Worm (Caenorhabditis elegans) whole organism, L2 larva: ENCODE results near the gene str-208.

Source experiments
- C34F6.9 ChIP-seq: fragments of 150-350 bp; optimal IDR thresholded peaks from 2 replicates; lab custom pipeline; 2014; ENCODE audit warnings: missing biosample characterization, missing genetic modification characterization
- R02D3.7 ChIP-seq: fragments of 150-350 bp; optimal IDR thresholded peaks from 2 replicates; lab custom pipeline; 2014; ENCODE audit warnings: missing biosample characterization, missing genetic modification characterization
- Y55F3AM.14 ChIP-seq: fragments of 200-800 bp; sonication (Bioruptor generic); optimal IDR thresholded peaks from 2 replicates; lab custom pipeline; 2018; ENCODE audit warnings: mild to moderate bottlenecking, missing genetic modification characterization, missing compliant biosample characterization
- ZK546.5 ChIP-seq: sonication (generic microtip); optimal IDR thresholded peaks from 2 replicates; lab custom pipeline; 2017; ENCODE audit warnings: missing biosample characterization, missing genetic modification characterization
- alr-1 ChIP-seq: fragments of 150-350 bp; optimal IDR thresholded peaks from 2 replicates; lab custom pipeline; 2014; ENCODE audit warnings: missing biosample characterization, missing genetic modification characterization
- aly-2 ChIP-seq: fragments of 150-350 bp; optimal IDR thresholded peaks from 2 replicates; lab custom pipeline; 2014; ENCODE audit warnings: missing biosample characterization, missing genetic modification characterization
- ama-1 ChIP-seq: fragments of 150-350 bp; optimal IDR thresholded peaks from 2 replicates; lab custom pipeline; 2018; ENCODE audit warnings: inconsistent platforms
- blmp-1 ChIP-seq: sonication (generic microtip); optimal IDR thresholded peaks from 2 replicates; lab custom pipeline; 2017; ENCODE audit warnings: missing genetic modification characterization, mild to moderate bottlenecking, missing compliant biosample characterization, antibody characterized with exemption, moderate library complexity; ENCODE audit not compliant: insufficient read depth
- ceh-16 ChIP-seq: fragments of 150-350 bp; optimal IDR thresholded peaks from 2 replicates; lab custom pipeline; 2014; ENCODE audit warnings: missing biosample characterization, missing genetic modification characterization
- crh-2 ChIP-seq: sonication (generic microtip); optimal IDR thresholded peaks from 2 replicates; lab custom pipeline; 2017; ENCODE audit warnings: missing biosample characterization, missing genetic modification characterization
- egl-27 ChIP-seq: sonication (generic microtip); optimal IDR thresholded peaks from 3 replicates; lab custom pipeline; 2017; ENCODE audit warnings: missing biosample characterization, missing genetic modification reagents, missing genetic modification characterization
- elt-1 ChIP-seq: fragments of 150-350 bp; optimal IDR thresholded peaks from 2 replicates; lab custom pipeline; 2014; ENCODE audit warnings: missing biosample characterization, missing genetic modification characterization
- elt-3 ChIP-seq: sonication (generic microtip); optimal IDR thresholded peaks from 2 replicates; lab custom pipeline; 2017; ENCODE audit warnings: missing biosample characterization, missing genetic modification characterization
- fos-1 ChIP-seq: fragments of 150-350 bp; optimal IDR thresholded peaks from 2 replicates; lab custom pipeline; 2014; ENCODE audit warnings: missing biosample characterization, missing genetic modification characterization
- gmeb-1 ChIP-seq: fragments of 150-350 bp; optimal IDR thresholded peaks from 2 replicates; lab custom pipeline; 2014; ENCODE audit warnings: missing biosample characterization, missing genetic modification characterization
- lin-11 ChIP-seq: fragments of 150-350 bp; sonication (generic microtip); optimal IDR thresholded peaks from 2 replicates; lab custom pipeline; 2014; ENCODE audit warnings: missing biosample characterization, missing genetic modification characterization, inconsistent platforms, mixed read lengths
- lin-13 ChIP-seq: fragments of 150-350 bp; optimal IDR thresholded peaks from 2 replicates; lab custom pipeline; 2014; ENCODE audit warnings: missing biosample characterization, missing genetic modification reagents, missing genetic modification characterization
- lin-39 ChIP-seq: fragments of 150-350 bp; optimal IDR thresholded peaks from 2 replicates; lab custom pipeline; 2014; ENCODE audit warnings: missing biosample characterization, missing genetic modification reagents, missing genetic modification characterization
- mab-5 ChIP-seq: fragments of 150-350 bp; optimal IDR thresholded peaks from 2 replicates; lab custom pipeline; 2014; ENCODE audit warnings: missing biosample characterization, missing genetic modification characterization
- mbf-1 ChIP-seq: sonication (generic microtip); optimal IDR thresholded peaks from 2 replicates; lab custom pipeline; 2017; ENCODE audit warnings: missing biosample characterization, missing genetic modification characterization
- nhr-10 ChIP-seq: sonication (generic microtip); optimal IDR thresholded peaks from 2 replicates; lab custom pipeline; 2017; ENCODE audit warnings: missing biosample characterization, missing genetic modification characterization
- nhr-11 ChIP-seq: fragments of 150-350 bp; optimal IDR thresholded peaks from 2 replicates; lab custom pipeline; 2014; ENCODE audit warnings: missing biosample characterization, missing genetic modification characterization
- nhr-12 ChIP-seq: fragments of 150-350 bp; optimal IDR thresholded peaks from 2 replicates; lab custom pipeline; 2014; ENCODE audit warnings: missing biosample characterization, missing genetic modification characterization
- nhr-21 ChIP-seq: fragments of 150-350 bp; optimal IDR thresholded peaks from 2 replicates; lab custom pipeline; 2014; ENCODE audit warnings: missing biosample characterization, missing genetic modification characterization
- nhr-23 ChIP-seq: fragments of 150-350 bp; optimal IDR thresholded peaks from 2 replicates; lab custom pipeline; 2014; ENCODE audit warnings: missing biosample characterization, missing genetic modification reagents, missing genetic modification characterization
- nhr-25 ChIP-seq: fragments of 150-350 bp; sonication (generic microtip); optimal IDR thresholded peaks from 3 replicates; lab custom pipeline; 2014; ENCODE audit warnings: missing biosample characterization, missing genetic modification characterization
- nhr-6 ChIP-seq: fragments of 150-350 bp; optimal IDR thresholded peaks from 2 replicates; lab custom pipeline; 2014; ENCODE audit warnings: missing biosample characterization, missing genetic modification characterization
- nhr-77 ChIP-seq: fragments of 150-350 bp; optimal IDR thresholded peaks from 2 replicates; lab custom pipeline; 2014; ENCODE audit warnings: missing biosample characterization, missing genetic modification characterization
- sem-4 ChIP-seq: fragments of 150-350 bp; optimal IDR thresholded peaks from 2 replicates; lab custom pipeline; 2014; ENCODE audit warnings: missing biosample characterization, missing genetic modification reagents, missing genetic modification characterization
- skn-1 ChIP-seq: sonication (generic microtip); optimal IDR thresholded peaks from 2 replicates; lab custom pipeline; 2017; ENCODE audit warnings: missing biosample characterization, missing genetic modification characterization
- snpc-4 ChIP-seq: fragments of 150-350 bp; optimal IDR thresholded peaks from 2 replicates; lab custom pipeline; 2014; ENCODE audit warnings: missing biosample characterization, missing genetic modification characterization
- unc-55 ChIP-seq: fragments of 150-350 bp; sonication (generic microtip); optimal IDR thresholded peaks from 3 replicates; lab custom pipeline; 2014; ENCODE audit warnings: missing biosample characterization, missing genetic modification reagents, missing genetic modification characterization
- unc-62 ChIP-seq: fragments of 150-350 bp; optimal IDR thresholded peaks from 2 replicates; lab custom pipeline; 2014; ENCODE audit warnings: missing biosample characterization, missing genetic modification reagents, missing genetic modification characterization
- ztf-1 ChIP-seq: fragments of 200-800 bp; sonication (Bioruptor generic); conservative IDR thresholded peaks from 2 replicates; pipeline ENCODE4 v1.3.6; 2022; ENCODE audit warnings: missing genetic modification characterization, missing compliant biosample characterization
- ztf-11 ChIP-seq: sonication (generic microtip); optimal IDR thresholded peaks from 2 replicates; lab custom pipeline; 2017; ENCODE audit warnings: missing biosample characterization, missing genetic modification characterization
- ztf-4 ChIP-seq: fragments of 150-350 bp; optimal IDR thresholded peaks from 2 replicates; lab custom pipeline; 2014; ENCODE audit warnings: missing biosample characterization, missing genetic modification characterization

Gene str-208

DNA sequence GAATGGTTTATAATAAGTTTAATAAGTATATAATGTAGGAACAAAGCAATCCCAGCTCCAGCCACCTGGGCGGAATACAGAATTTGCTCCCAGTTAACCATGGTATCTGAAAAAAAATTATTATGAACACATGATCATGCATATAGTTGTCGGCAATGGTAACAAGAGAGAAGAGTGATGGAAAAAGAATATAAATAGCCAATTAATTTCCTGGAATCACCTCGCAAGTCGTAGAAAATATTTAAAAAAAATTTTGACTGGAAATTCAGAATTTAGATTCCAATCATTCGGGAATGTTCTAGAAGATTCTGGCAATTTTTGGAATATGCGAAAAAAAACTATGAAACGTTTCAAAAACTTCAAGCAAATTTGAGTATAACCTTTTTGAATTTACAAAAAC lies 12.4 kb upstream of the str-208 start, which contains the start of gene str-211:
Gene str-211 (minus strand): TSS at position 101 of the 400 bp plus-strand sequence.
- TF ChIP-seq unc-62 (GFP tag; lab: Kevin White, UChicago) = no peak
- no peak for TF ChIP-seq ZK546.5
- no peak for TF ChIP-seq nhr-12
- no peak for TF ChIP-seq ztf-1
- TF ChIP-seq gmeb-1 = no peak
- no peak for TF ChIP-seq nhr-23 (tag; lab: Kevin White, UChicago)
- no peak for TF ChIP-seq lin-13 (GFP tag; lab: Kevin White, UChicago)
- no peak for TF ChIP-seq aly-2
- no peak for TF ChIP-seq crh-2 (tag; lab: Kevin White, UChicago)
- TF ChIP-seq R02D3.7 (tag; lab: Kevin White, UChicago) = no peak
- TF ChIP-seq nhr-77 = no peak
- no peak for TF ChIP-seq mbf-1
- TF ChIP-seq sem-4 (tag; lab: Kevin White, UChicago) = no peak
- no peak for TF ChIP-seq mab-5 (tag; lab: Kevin White, UChicago)
- TF ChIP-seq C34F6.9 (tag; lab: Kevin White, UChicago) = no peak
- no peak for TF ChIP-seq nhr-25 (tag; lab: Kevin White, UChicago)
- TF ChIP-seq elt-1 (tag; lab: Kevin White, UChicago) = no peak
- TF ChIP-seq blmp-1 (tag; lab: Kevin White, UChicago) = no peak

DNA sequence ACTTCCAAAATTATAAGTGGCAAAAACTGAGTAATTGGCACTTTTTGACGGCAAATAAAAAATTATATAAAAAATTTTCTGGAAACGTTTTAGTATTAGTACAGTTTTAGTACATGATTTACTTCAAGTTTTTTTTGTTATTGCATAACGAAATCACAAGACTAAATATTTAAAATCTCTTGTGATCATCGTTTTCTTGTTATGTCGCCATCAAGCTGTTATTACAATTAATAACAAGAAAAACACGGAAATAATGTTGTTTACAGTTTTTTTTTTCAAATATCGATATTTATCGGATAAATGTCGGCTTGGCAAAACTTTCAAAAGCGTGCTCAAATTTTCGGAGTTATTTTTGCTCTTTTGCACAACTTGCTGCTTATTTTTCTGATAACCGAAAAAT lies 8.0 kb upstream of the str-208 start, which contains the start of gene str-209:
Gene str-209 (plus strand): TSS at position 301 of the 400 bp plus-strand sequence.
- TF ChIP-seq nhr-6 (tag; lab: Kevin White, UChicago) (no peak), ztf-4 (tag; lab: Kevin White, UChicago) (no peak), lin-11 (tag; lab: Kevin White, UChicago) (no peak), ama-1 (lab: Kevin White, UChicago) (no peak), ztf-11 (no peak), mab-5 (tag; lab: Kevin White, UChicago) (no peak), R02D3.7 (tag; lab: Kevin White, UChicago) (no peak), egl-27 (tag; lab: Kevin White, UChicago) (no peak), elt-3 (no peak), lin-39 (tag; lab: Kevin White, UChicago) (no peak), blmp-1 (tag; lab: Kevin White, UChicago) (no peak), fos-1 (no peak), gmeb-1 (no peak), sem-4 (tag; lab: Kevin White, UChicago) (no peak), skn-1 (tag; lab: Kevin White, UChicago) (no peak), nhr-10 (tag; lab: Kevin White, UChicago) (no peak)

DNA sequence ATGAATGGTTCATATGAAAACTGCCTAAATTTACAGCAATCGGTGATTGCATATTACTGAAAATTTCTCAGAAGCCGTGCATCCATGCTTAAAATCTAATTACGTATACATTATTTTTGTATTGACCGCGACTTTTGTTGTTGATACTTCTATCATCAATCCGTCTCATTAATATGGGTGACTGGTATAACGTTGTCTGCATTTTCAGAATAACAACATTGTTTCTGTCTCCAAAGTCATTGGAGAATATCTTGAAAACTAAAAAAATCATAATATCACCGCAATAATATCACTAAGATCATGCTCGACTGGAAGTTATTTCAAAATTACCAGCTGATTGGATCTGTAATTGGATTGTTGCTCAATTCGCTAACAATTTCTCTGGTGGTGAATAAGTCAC lies 5.2 kb upstream of the str-208 start, which contains the start of gene str-207:
Gene str-207 (plus strand): TSS at position 301 of the 400 bp plus-strand sequence.
- TF ChIP-seq mab-5 (tag; lab: Kevin White, UChicago) (no peak), gmeb-1 (no peak), ztf-1 (no peak), ztf-11 (no peak), ceh-16 (tag; lab: Kevin White, UChicago) (no peak), lin-11 (tag; lab: Kevin White, UChicago) (no peak), R02D3.7 (tag; lab: Kevin White, UChicago) (no peak), mbf-1 (no peak), nhr-11 (tag; lab: Kevin White, UChicago) (no peak), snpc-4 (tag; lab: Kevin White, UChicago) (no peak), nhr-77 (no peak), fos-1 (no peak), C34F6.9 (tag; lab: Kevin White, UChicago) (no peak), elt-3 (no peak), unc-55 (GFP tag; lab: Kevin White, UChicago) (no peak), skn-1 (tag; lab: Kevin White, UChicago) (no peak)

DNA sequence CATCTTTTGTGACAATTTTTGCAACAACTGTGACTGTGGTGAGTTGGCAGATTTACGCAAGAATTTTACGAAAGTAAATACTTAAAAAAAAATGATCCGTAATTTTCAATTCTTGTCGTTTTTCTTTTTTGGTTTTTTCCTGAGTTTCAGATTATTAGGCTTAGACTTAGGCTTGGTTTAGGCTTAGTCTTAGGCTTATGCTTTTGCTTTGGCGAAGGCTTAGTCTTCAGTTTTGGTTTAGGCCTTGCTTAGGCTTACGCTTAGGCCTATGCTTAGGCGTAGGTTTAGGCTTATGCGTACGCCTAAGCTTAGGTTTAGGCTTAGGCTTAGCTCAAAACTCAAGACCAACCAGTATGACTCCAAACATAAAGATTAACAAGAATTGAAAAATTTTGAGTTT lies 990 bp downstream of the str-208 start:
- TF ChIP-seq elt-3 = no peak
- no peak for TF ChIP-seq mbf-1
- no peak for TF ChIP-seq nhr-21
- no peak for TF ChIP-seq elt-1 (tag; lab: Kevin White, UChicago)
- no peak for TF ChIP-seq ztf-4 (tag; lab: Kevin White, UChicago)
- TF ChIP-seq lin-11 (tag; lab: Kevin White, UChicago) = no peak
- TF ChIP-seq alr-1 (tag; lab: Kevin White, UChicago) = no peak
- TF ChIP-seq blmp-1 (tag; lab: Kevin White, UChicago) = no peak
- TF ChIP-seq Y55F3AM.14 (GFP tag; lab: Kevin White, UChicago) = no peak
- TF ChIP-seq ceh-16 (tag; lab: Kevin White, UChicago) = no peak
- TF ChIP-seq, all 48 proteins: peak for 0
